Worm (Caenorhabditis elegans) whole organism, L4 larva: ENCODE results near the gene Y40H7A.10.
A peak's percentile ranks its signal among the peaks of the same experiment; 100 is the strongest.

ENCODE experiments used
- D1046.2 ChIP-seq: fragments of 200-800 bp; sonication (Bioruptor generic); IDR thresholded peaks from 2 replicates; pipeline ENCODE4 v1.3.6; 2022; ENCODE audit warnings: missing genetic modification characterization, missing compliant biosample characterization
- F26F4.8 ChIP-seq: fragments of 200-800 bp; sonication (Bioruptor generic); conservative IDR thresholded peaks from 2 replicates; pipeline ENCODE4 v1.3.6; 2022; ENCODE audit warnings: missing genetic modification characterization, missing compliant biosample characterization
- F44E2.7 ChIP-seq: fragments of 200-800 bp; sonication (Bioruptor generic); IDR thresholded peaks from 2 replicates; pipeline ENCODE4 v2.1.2; 2022; ENCODE audit warnings: missing genetic modification characterization, missing compliant biosample characterization
- T20F7.1 ChIP-seq: fragments of 200-800 bp; sonication (Bioruptor generic); optimal IDR thresholded peaks from 2 replicates; lab custom pipeline; 2018; ENCODE audit warnings: mild to moderate bottlenecking, missing genetic modification characterization, missing compliant biosample characterization
- Y105C5A.15 ChIP-seq: fragments of 200-800 bp; sonication (Bioruptor generic); IDR thresholded peaks from 2 replicates; pipeline ENCODE4 v1.3.6; 2022; ENCODE audit warnings: missing genetic modification characterization, missing compliant biosample characterization
- ZK337.2 ChIP-seq: fragments of 200-800 bp; sonication (Bioruptor generic); IDR thresholded peaks from 2 replicates; pipeline ENCODE4 v1.3.6; 2022; ENCODE audit warnings: missing genetic modification reagents, missing genetic modification characterization, missing compliant biosample characterization
- ZK546.5 ChIP-seq, 2 experiments: sonication (generic microtip); optimal IDR thresholded peaks; 2 replicates each; lab custom pipeline; 2017; ENCODE audit warnings: missing biosample characterization in 2 of 2, missing genetic modification characterization in 2 of 2
- aha-1 ChIP-seq: fragments of 150-350 bp; peaks from one replicate; lab custom pipeline; 2014; ENCODE audit warnings: missing biosample characterization, missing genetic modification characterization
- aly-2 ChIP-seq: sonication (generic microtip); optimal IDR thresholded peaks from 2 replicates; lab custom pipeline; 2018; ENCODE audit warnings: missing biosample characterization, missing genetic modification characterization
- ama-1 ChIP-seq: fragments of 150-350 bp; optimal IDR thresholded peaks from 2 replicates; lab custom pipeline; 2014; ENCODE audit warnings: inconsistent platforms, mixed read lengths
- arid-1 ChIP-seq: fragments of 200-800 bp; sonication (Bioruptor generic); conservative IDR thresholded peaks from 2 replicates; pipeline ENCODE4 v1.3.6; 2022; ENCODE audit warnings: missing genetic modification reagents, missing genetic modification characterization, missing compliant biosample characterization
- ceh-20 ChIP-seq: fragments of 200-800 bp; sonication (Bioruptor generic); IDR thresholded peaks from 2 replicates; pipeline ENCODE4 v1.3.6; 2022; ENCODE audit warnings: missing genetic modification reagents, missing genetic modification characterization, missing compliant biosample characterization
- daf-12 ChIP-seq: fragments of 150-350 bp; optimal IDR thresholded peaks from 2 replicates; lab custom pipeline; 2014; ENCODE audit warnings: missing biosample characterization, missing genetic modification reagents, missing genetic modification characterization
- daf-16 ChIP-seq, 3 experiments: sonication (generic microtip); optimal IDR thresholded peaks; 2 replicates each; lab custom pipeline; 2016 to 2017; ENCODE audit warnings: missing genetic modification characterization in 3 of 3, missing genetic modification reagents in 3 of 3, mild to moderate bottlenecking in 2 of 3, missing compliant biosample characterization in 2 of 3, missing biosample characterization in 1 of 3, moderate library complexity in 1 of 3
- dmd-9 ChIP-seq: fragments of 200-800 bp; sonication (Bioruptor generic); IDR thresholded peaks from 2 replicates; pipeline ENCODE4 v1.3.6; 2022; ENCODE audit warnings: missing genetic modification reagents, missing genetic modification characterization, missing compliant biosample characterization
- dve-1 ChIP-seq: sonication (generic microtip); optimal IDR thresholded peaks from 2 replicates; lab custom pipeline; 2017; ENCODE audit warnings: antibody characterized with exemption, mild to moderate bottlenecking, missing genetic modification characterization, missing compliant biosample characterization; ENCODE audit not compliant: insufficient read depth
- egl-27 ChIP-seq: sonication (generic microtip); optimal IDR thresholded peaks from 3 replicates; lab custom pipeline; 2017; ENCODE audit warnings: missing biosample characterization, missing genetic modification reagents, missing genetic modification characterization
- egl-43 ChIP-seq: fragments of 200-800 bp; sonication (Bioruptor generic); IDR thresholded peaks from 2 replicates; pipeline ENCODE4 v1.3.6; 2022; ENCODE audit warnings: missing genetic modification reagents, missing genetic modification characterization, missing compliant biosample characterization
- fkh-10 ChIP-seq: fragments of 150-350 bp; optimal IDR thresholded peaks from 2 replicates; lab custom pipeline; 2014; ENCODE audit warnings: missing biosample characterization, missing genetic modification reagents, missing genetic modification characterization
- gei-8 ChIP-seq: fragments of 200-800 bp; sonication (Bioruptor generic); optimal IDR thresholded peaks from 2 replicates; lab custom pipeline; 2018; ENCODE audit warnings: mild to moderate bottlenecking, missing genetic modification characterization, missing compliant biosample characterization
- hlh-11 ChIP-seq: fragments of 200-800 bp; sonication (Bioruptor generic); optimal IDR thresholded peaks from 2 replicates; lab custom pipeline; 2018; ENCODE audit warnings: mild to moderate bottlenecking, missing genetic modification characterization, missing compliant biosample characterization
- hmg-1.1 ChIP-seq: fragments of 200-800 bp; sonication (Bioruptor generic); IDR thresholded peaks from 2 replicates; pipeline ENCODE4 v1.3.6; 2022; ENCODE audit warnings: missing genetic modification reagents, missing genetic modification characterization, missing compliant biosample characterization
- lim-7 ChIP-seq: fragments of 200-800 bp; sonication (Bioruptor generic); IDR thresholded peaks from 2 replicates; pipeline ENCODE4 v1.3.6; 2022; ENCODE audit warnings: missing genetic modification characterization, missing compliant biosample characterization
- lin-13 ChIP-seq: fragments of 150-350 bp; optimal IDR thresholded peaks from 2 replicates; lab custom pipeline; 2014; ENCODE audit warnings: missing biosample characterization, missing genetic modification reagents, missing genetic modification characterization
- lin-15B ChIP-seq: fragments of 150-350 bp; sonication (generic microtip); optimal IDR thresholded peaks from 3 replicates; lab custom pipeline; 2014; ENCODE audit warnings: missing biosample characterization, missing genetic modification characterization
- lin-38 ChIP-seq: fragments of 200-800 bp; sonication (Bioruptor generic); IDR thresholded peaks from 2 replicates; pipeline ENCODE4 v1.3.6; 2022; ENCODE audit warnings: missing genetic modification reagents, missing genetic modification characterization, missing compliant biosample characterization
- lin-39 ChIP-seq: fragments of 150-350 bp; optimal IDR thresholded peaks from 2 replicates; lab custom pipeline; 2014; ENCODE audit warnings: missing biosample characterization, missing genetic modification reagents, missing genetic modification characterization
- lir-3 ChIP-seq: sonication (generic microtip); optimal IDR thresholded peaks from 2 replicates; lab custom pipeline; 2016; ENCODE audit warnings: mild to moderate bottlenecking, missing genetic modification characterization, missing compliant biosample characterization
- madf-9 ChIP-seq: fragments of 200-800 bp; sonication (Bioruptor generic); conservative IDR thresholded peaks from 2 replicates; pipeline ENCODE4 v1.3.6; 2022; ENCODE audit warnings: missing genetic modification reagents, missing genetic modification characterization, missing compliant biosample characterization
- mep-1 ChIP-seq: fragments of 150-350 bp; sonication (generic microtip); optimal IDR thresholded peaks from 3 replicates; lab custom pipeline; 2014; ENCODE audit warnings: missing biosample characterization, missing genetic modification characterization
- mxl-2 ChIP-seq: fragments of 200-800 bp; sonication (Bioruptor generic); conservative IDR thresholded peaks from 2 replicates; pipeline ENCODE4 v1.3.6; 2022; ENCODE audit warnings: missing genetic modification reagents, missing genetic modification characterization, missing compliant biosample characterization
- mxl-3 ChIP-seq: fragments of 200-800 bp; sonication (Bioruptor generic); optimal IDR thresholded peaks from 2 replicates; lab custom pipeline; 2018; ENCODE audit warnings: mild to moderate bottlenecking, missing genetic modification characterization, missing compliant biosample characterization
- nhr-102 ChIP-seq: sonication (generic microtip); optimal IDR thresholded peaks from 2 replicates; lab custom pipeline; 2016; ENCODE audit warnings: mild to moderate bottlenecking, missing genetic modification characterization, moderate library complexity, missing compliant biosample characterization
- nhr-11 ChIP-seq: fragments of 150-350 bp; optimal IDR thresholded peaks from 2 replicates; lab custom pipeline; 2014; ENCODE audit warnings: missing biosample characterization, missing genetic modification characterization
- nhr-111 ChIP-seq: fragments of 200-800 bp; sonication (Bioruptor generic); optimal IDR thresholded peaks from 2 replicates; lab custom pipeline; 2018; ENCODE audit warnings: mild to moderate bottlenecking, missing genetic modification characterization, missing compliant biosample characterization
- nhr-237 ChIP-seq: sonication (generic microtip); optimal IDR thresholded peaks from 2 replicates; lab custom pipeline; 2017; ENCODE audit warnings: missing biosample characterization, missing genetic modification characterization
- nhr-41 ChIP-seq: fragments of 200-800 bp; sonication (Bioruptor generic); IDR thresholded peaks from 2 replicates; pipeline ENCODE4 v1.3.6; 2022; ENCODE audit warnings: missing genetic modification reagents, missing genetic modification characterization, missing compliant biosample characterization
- nhr-6 ChIP-seq: fragments of 150-350 bp; optimal IDR thresholded peaks from 2 replicates; lab custom pipeline; 2014; ENCODE audit warnings: missing biosample characterization, missing genetic modification characterization
- nhr-76 ChIP-seq: fragments of 150-350 bp; optimal IDR thresholded peaks from 2 replicates; lab custom pipeline; 2014; ENCODE audit warnings: missing biosample characterization, missing genetic modification characterization
- snpc-1.2 ChIP-seq: fragments of 200-800 bp; sonication (Bioruptor generic); IDR thresholded peaks from 2 replicates; pipeline ENCODE4 v1.3.6; 2022; ENCODE audit warnings: missing genetic modification reagents, missing genetic modification characterization, missing compliant biosample characterization
- spr-1 ChIP-seq: sonication (generic microtip); optimal IDR thresholded peaks from 2 replicates; lab custom pipeline; 2016; ENCODE audit warnings: mild to moderate bottlenecking, missing genetic modification characterization, missing compliant biosample characterization
- tag-97 ChIP-seq: fragments of 200-800 bp; sonication (Bioruptor generic); IDR thresholded peaks from 2 replicates; pipeline ENCODE4 v1.3.6; 2022; ENCODE audit warnings: missing genetic modification characterization, missing compliant biosample characterization
- unc-130 ChIP-seq: sonication (generic microtip); optimal IDR thresholded peaks from 2 replicates; lab custom pipeline; 2016; ENCODE audit warnings: missing genetic modification reagents, missing genetic modification characterization, missing compliant biosample characterization
- vab-7 ChIP-seq: fragments of 200-800 bp; sonication (Bioruptor generic); IDR thresholded peaks from 2 replicates; pipeline ENCODE4 v1.3.6; 2022; ENCODE audit warnings: missing genetic modification reagents, missing genetic modification characterization, missing compliant biosample characterization
- zfp-2 ChIP-seq: sonication (generic microtip); optimal IDR thresholded peaks from 2 replicates; lab custom pipeline; 2016; ENCODE audit warnings: mild to moderate bottlenecking, missing genetic modification characterization, missing compliant biosample characterization
- ztf-7 ChIP-seq: fragments of 150-350 bp; optimal IDR thresholded peaks from 2 replicates; lab custom pipeline; 2014; ENCODE audit warnings: missing biosample characterization, missing genetic modification characterization

Y40H7A.10 gene

ce11 chrIV:15245655-15246054, 30.3 kb upstream of the Y40H7A.10 start, which contains the start of gene Y73F8A.36:
TSS of gene Y73F8A.36 (plus strand) at chrIV:15245955.
- TF ChIP-seq ZK337.2 (GFP tag; lab: Robert Waterston, UW) (no peak), nhr-111 (GFP tag; lab: Kevin White, UChicago) (no peak), mxl-3 (GFP tag; lab: Kevin White, UChicago) (no peak), ZK546.5 (tag; optimal IDR thresholded peaks at IDR 0.05; lab: Kevin White, UChicago) (no peak), lin-15B (no peak), mep-1 (tag; lab: Kevin White, UChicago) (no peak), daf-16 (GFP tag; optimal IDR thresholded peaks at IDR 0.05; lab: Kevin White, UChicago) (no peak), daf-16 (tag; optimal IDR thresholded peaks at IDR 0.05; lab: Kevin White, UChicago) (no peak), F26F4.8 (GFP tag; lab: Robert Waterston, UW) (no peak), T20F7.1 (GFP tag; lab: Kevin White, UChicago) (no peak), lir-3 (tag; lab: Kevin White, UChicago) (no peak)

- TF ChIP-seq lim-7 (GFP tag; lab: Robert Waterston, UW): no peak
- no peak for TF ChIP-seq daf-12 (tag; lab: Kevin White, UChicago)
- no peak for TF ChIP-seq egl-27 (tag; lab: Kevin White, UChicago)
- TF ChIP-seq fkh-10 (GFP tag; lab: Kevin White, UChicago): peak; percentile 17
- no peak for TF ChIP-seq mxl-3 (GFP tag; lab: Kevin White, UChicago)
- no peak for TF ChIP-seq D1046.2 (GFP tag; lab: Robert Waterston, UW)
- TF ChIP-seq F44E2.7 (GFP tag; lab: Robert Waterston, UW): no peak
- no peak for TF ChIP-seq unc-130
Measured at ce11 chrIV:15235856-15236255, 20.5 kb upstream of the Y40H7A.10 start, which contains the start of gene lgc-52. TSS of gene lgc-52 (plus strand) at chrIV:15236123.

ce11 chrIV:15234943-15235605, 19.7 kb upstream of the Y40H7A.10 start, which contains the start of gene pkd-2:
TSS of gene pkd-2 (minus strand) at chrIV:15234993.
- TF ChIP-seq tag-97 (GFP tag; lab: Robert Waterston, UW) (no peak), spr-1 (tag; lab: Kevin White, UChicago) (no peak), hmg-1.1 (GFP tag; lab: Robert Waterston, UW) (no peak), gei-8 (GFP tag; lab: Kevin White, UChicago) (no peak), nhr-102 (tag; lab: Kevin White, UChicago) (no peak), nhr-76 (tag; lab: Kevin White, UChicago) (no peak), nhr-41 (GFP tag; lab: Robert Waterston, UW) (no peak), Y105C5A.15 (no peak), lin-13 (no peak), aly-2 (tag; lab: Kevin White, UChicago) (no peak), dmd-9 (GFP tag; lab: Robert Waterston, UW) (no peak), lin-38 (GFP tag; lab: Robert Waterston, UW) (peak; percentile 43; the same call in 1 of the 2 replicates), lin-39 (tag; lab: Kevin White, UChicago) (no peak), D1046.2 (GFP tag; lab: Robert Waterston, UW) (no peak), aha-1 (tag; lab: Kevin White, UChicago) (peak; percentile 86), zfp-2 (no peak), hlh-11 (tag; lab: Kevin White, UChicago) (no peak), snpc-1.2 (GFP tag; lab: Robert Waterston, UW) (peak; percentile 99), ceh-20 (GFP tag; lab: Robert Waterston, UW) (no peak), ZK337.2 (GFP tag; lab: Robert Waterston, UW) (no peak), ztf-7 (tag; lab: Kevin White, UChicago) (no peak), mxl-2 (GFP tag; lab: Robert Waterston, UW) (no peak), nhr-237 (tag; lab: Kevin White, UChicago) (no peak), madf-9 (GFP tag; lab: Robert Waterston, UW) (no peak), nhr-6 (tag; lab: Kevin White, UChicago) (no peak), mxl-3 (GFP tag; lab: Kevin White, UChicago) (no peak), dve-1 (tag; lab: Kevin White, UChicago) (no peak), T20F7.1 (GFP tag; lab: Kevin White, UChicago) (peak; percentile 49), nhr-11 (tag; lab: Kevin White, UChicago) (no peak), egl-43 (GFP tag; lab: Robert Waterston, UW) (no peak), vab-7 (no peak), arid-1 (GFP tag; lab: Robert Waterston, UW) (no peak), lin-15B (no peak), ama-1 (lab: Kevin White, UChicago) (no peak), daf-16 (GFP tag; optimal IDR thresholded peaks at IDR 0.05; lab: Kevin White, UChicago) (peak in 1 of 2 experiments; percentile 24), daf-16 (tag; optimal IDR thresholded peaks at IDR 0.05; lab: Kevin White, UChicago) (no peak)
